Worm (Caenorhabditis elegans) whole organism, L4 larva: ENCODE measurements around the gene F55B11.6.

Experiments used
- D1046.2 ChIP-seq: fragments of 200-800 bp; sonication (Bioruptor generic); IDR thresholded peaks from 2 replicates; pipeline ENCODE4 v1.3.6; 2022; ENCODE audit warnings: missing genetic modification characterization, missing compliant biosample characterization
- F37D6.2 ChIP-seq: sonication (generic microtip); optimal IDR thresholded peaks from 2 replicates; lab custom pipeline; 2016; ENCODE audit warnings: mild to moderate bottlenecking, missing genetic modification characterization, missing compliant biosample characterization
- F44E2.7 ChIP-seq: fragments of 200-800 bp; sonication (Bioruptor generic); IDR thresholded peaks from 2 replicates; pipeline ENCODE4 v2.1.2; 2022; ENCODE audit warnings: missing genetic modification characterization, missing compliant biosample characterization
- R02D3.7 ChIP-seq: fragments of 150-350 bp; sonication (generic microtip); optimal IDR thresholded peaks from 3 replicates; lab custom pipeline; 2014; ENCODE audit warnings: missing biosample characterization, missing genetic modification characterization
- T20F7.1 ChIP-seq: fragments of 200-800 bp; sonication (Bioruptor generic); optimal IDR thresholded peaks from 2 replicates; lab custom pipeline; 2018; ENCODE audit warnings: mild to moderate bottlenecking, missing genetic modification characterization, missing compliant biosample characterization
- ZK337.2 ChIP-seq: fragments of 200-800 bp; sonication (Bioruptor generic); IDR thresholded peaks from 2 replicates; pipeline ENCODE4 v1.3.6; 2022; ENCODE audit warnings: missing genetic modification reagents, missing genetic modification characterization, missing compliant biosample characterization
- ZK546.5 ChIP-seq, 2 experiments: sonication (generic microtip); optimal IDR thresholded peaks; 2 replicates each; lab custom pipeline; 2017; ENCODE audit warnings: missing biosample characterization in 2 of 2, missing genetic modification characterization in 2 of 2
- aly-2 ChIP-seq: sonication (generic microtip); optimal IDR thresholded peaks from 2 replicates; lab custom pipeline; 2018; ENCODE audit warnings: missing biosample characterization, missing genetic modification characterization
- ama-1 ChIP-seq: fragments of 150-350 bp; optimal IDR thresholded peaks from 2 replicates; lab custom pipeline; 2014; ENCODE audit warnings: inconsistent platforms, mixed read lengths
- arid-1 ChIP-seq: fragments of 200-800 bp; sonication (Bioruptor generic); conservative IDR thresholded peaks from 2 replicates; pipeline ENCODE4 v1.3.6; 2022; ENCODE audit warnings: missing genetic modification reagents, missing genetic modification characterization, missing compliant biosample characterization
- attf-4 ChIP-seq: sonication (generic microtip); optimal IDR thresholded peaks from 3 replicates; lab custom pipeline; 2017; ENCODE audit warnings: missing biosample characterization, missing genetic modification characterization
- ceh-28 ChIP-seq: fragments of 150-350 bp; optimal IDR thresholded peaks from 2 replicates; lab custom pipeline; 2014; ENCODE audit warnings: missing biosample characterization, missing genetic modification reagents, missing genetic modification characterization
- ceh-44 ChIP-seq: fragments of 200-800 bp; sonication (Bioruptor generic); IDR thresholded peaks from 2 replicates; pipeline ENCODE4 v1.3.6; 2022; ENCODE audit warnings: missing genetic modification reagents, missing genetic modification characterization, missing compliant biosample characterization
- ces-1 ChIP-seq: fragments of 150-350 bp; sonication (generic microtip); optimal IDR thresholded peaks from 4 replicates; lab custom pipeline; 2014; ENCODE audit warnings: missing biosample characterization, missing genetic modification reagents, missing genetic modification characterization
- cey-2 ChIP-seq: sonication (generic microtip); optimal IDR thresholded peaks from 3 replicates; lab custom pipeline; 2017; ENCODE audit warnings: missing genetic modification characterization, mild to moderate bottlenecking, missing compliant biosample characterization, antibody characterized with exemption, borderline replicate concordance; ENCODE audit not compliant: insufficient read depth
- ctbp-1 ChIP-seq: fragments of 200-800 bp; sonication (Bioruptor generic); IDR thresholded peaks from 2 replicates; pipeline ENCODE4 v1.3.6; 2022; ENCODE audit warnings: missing genetic modification reagents, missing genetic modification characterization, missing compliant biosample characterization
- daf-12 ChIP-seq: fragments of 150-350 bp; optimal IDR thresholded peaks from 2 replicates; lab custom pipeline; 2014; ENCODE audit warnings: missing biosample characterization, missing genetic modification reagents, missing genetic modification characterization
- daf-8 ChIP-seq: fragments of 200-800 bp; sonication (Bioruptor generic); IDR thresholded peaks from 2 replicates; pipeline ENCODE4 v1.3.6; 2022; ENCODE audit warnings: missing genetic modification characterization, missing compliant biosample characterization
- dmd-8 ChIP-seq: fragments of 200-800 bp; sonication (Bioruptor generic); IDR thresholded peaks from 2 replicates; pipeline ENCODE4 v1.3.6; 2022; ENCODE audit warnings: missing genetic modification characterization, missing compliant biosample characterization
- dmd-9 ChIP-seq: fragments of 200-800 bp; sonication (Bioruptor generic); IDR thresholded peaks from 2 replicates; pipeline ENCODE4 v1.3.6; 2022; ENCODE audit warnings: missing genetic modification reagents, missing genetic modification characterization, missing compliant biosample characterization
- duxl-1 ChIP-seq: sonication (generic microtip); optimal IDR thresholded peaks from 2 replicates; lab custom pipeline; 2016; ENCODE audit warnings: mild to moderate bottlenecking, missing genetic modification characterization, moderate library complexity, missing compliant biosample characterization; ENCODE audit not compliant: poor library complexity
- egl-27 ChIP-seq: sonication (generic microtip); optimal IDR thresholded peaks from 3 replicates; lab custom pipeline; 2017; ENCODE audit warnings: missing biosample characterization, missing genetic modification reagents, missing genetic modification characterization
- fkh-10 ChIP-seq: fragments of 150-350 bp; optimal IDR thresholded peaks from 2 replicates; lab custom pipeline; 2014; ENCODE audit warnings: missing biosample characterization, missing genetic modification reagents, missing genetic modification characterization
- fos-1 ChIP-seq: fragments of 150-350 bp; optimal IDR thresholded peaks from 2 replicates; lab custom pipeline; 2014; ENCODE audit warnings: missing biosample characterization, missing genetic modification characterization
- hif-1 ChIP-seq, 2 experiments: sonication (generic microtip); optimal IDR thresholded peaks; 2 replicates each; lab custom pipeline; 2016 to 2017; ENCODE audit warnings: missing compliant biosample characterization in 2 of 2, missing genetic modification characterization in 2 of 2, missing genetic modification reagents in 2 of 2, missing genotype in 2 of 2, mild to moderate bottlenecking in 1 of 2
- jun-1 ChIP-seq: fragments of 150-350 bp; optimal IDR thresholded peaks from 2 replicates; lab custom pipeline; 2014; ENCODE audit warnings: missing biosample characterization, missing genetic modification reagents, missing genetic modification characterization
- lim-7 ChIP-seq: fragments of 200-800 bp; sonication (Bioruptor generic); IDR thresholded peaks from 2 replicates; pipeline ENCODE4 v1.3.6; 2022; ENCODE audit warnings: missing genetic modification characterization, missing compliant biosample characterization
- lin-1 ChIP-seq: fragments of 200-800 bp; sonication (Bioruptor generic); IDR thresholded peaks from 2 replicates; pipeline ENCODE4 v1.3.6; 2022; ENCODE audit warnings: missing genetic modification reagents, missing genetic modification characterization, missing compliant biosample characterization
- lin-29 ChIP-seq: fragments of 200-800 bp; sonication (Bioruptor generic); IDR thresholded peaks from 2 replicates; pipeline ENCODE4 v1.3.6; 2022; ENCODE audit warnings: missing genetic modification reagents, missing genetic modification characterization, missing compliant biosample characterization
- lin-39 ChIP-seq: fragments of 150-350 bp; optimal IDR thresholded peaks from 2 replicates; lab custom pipeline; 2014; ENCODE audit warnings: missing biosample characterization, missing genetic modification reagents, missing genetic modification characterization
- lsy-2 ChIP-seq, 2 experiments: fragments of 150-350 bp in 1 of 2; sonication (generic microtip) in 1 of 2; optimal IDR thresholded peaks; 2 replicates each; lab custom pipeline; 2014 to 2017; ENCODE audit warnings: missing biosample characterization in 2 of 2, missing genetic modification characterization in 2 of 2
- madf-9 ChIP-seq: fragments of 200-800 bp; sonication (Bioruptor generic); conservative IDR thresholded peaks from 2 replicates; pipeline ENCODE4 v1.3.6; 2022; ENCODE audit warnings: missing genetic modification reagents, missing genetic modification characterization, missing compliant biosample characterization
- mes-2 ChIP-seq: sonication (generic microtip); optimal IDR thresholded peaks from 2 replicates; lab custom pipeline; 2016; ENCODE audit warnings: missing genotype, mild to moderate bottlenecking, missing genetic modification characterization, missing compliant biosample characterization; ENCODE audit not compliant: poor library complexity, severe bottlenecking
- nhr-25 ChIP-seq: sonication (generic microtip); optimal IDR thresholded peaks from 2 replicates; lab custom pipeline; 2017; ENCODE audit warnings: missing genetic modification characterization, mild to moderate bottlenecking, missing compliant biosample characterization, antibody characterized with exemption, moderate library complexity, borderline replicate concordance; ENCODE audit not compliant: insufficient read depth
- nhr-48 ChIP-seq: sonication (generic microtip); optimal IDR thresholded peaks from 2 replicates; lab custom pipeline; 2016; ENCODE audit warnings: mild to moderate bottlenecking, missing genetic modification characterization, missing compliant biosample characterization
- pha-4 ChIP-seq, 2 experiments: fragments of 150-350 bp in 1 of 2; fragments of 200-800 bp in 1 of 2; sonication (Bioruptor generic) in 1 of 2; IDR thresholded peaks in 1 of 2; optimal IDR thresholded peaks in 1 of 2; 2 replicates each; pipeline versions ENCODE4 v1.3.6 to Lab custom; 2014 to 2022; ENCODE audit warnings: missing genetic modification characterization in 2 of 2, missing genetic modification reagents in 2 of 2, missing biosample characterization in 1 of 2, missing compliant biosample characterization in 1 of 2
- php-3 ChIP-seq: fragments of 200-800 bp; sonication (Bioruptor generic); IDR thresholded peaks from 2 replicates; pipeline ENCODE4 v1.3.6; 2022; ENCODE audit warnings: missing genetic modification reagents, missing genetic modification characterization, missing compliant biosample characterization
- pqm-1 ChIP-seq: sonication (generic microtip); optimal IDR thresholded peaks from 2 replicates; lab custom pipeline; 2017; ENCODE audit warnings: missing biosample characterization, missing genetic modification characterization
- sdz-12 ChIP-seq: fragments of 200-800 bp; sonication (Bioruptor generic); optimal IDR thresholded peaks from 2 replicates; lab custom pipeline; 2018; ENCODE audit warnings: mild to moderate bottlenecking, missing genetic modification characterization, missing compliant biosample characterization
- set-16 ChIP-seq: fragments of 200-800 bp; sonication (Bioruptor generic); IDR thresholded peaks from 2 replicates; pipeline ENCODE4 v1.3.6; 2022; ENCODE audit warnings: missing genetic modification reagents, missing genetic modification characterization, missing compliant biosample characterization
- skn-1 ChIP-seq: fragments of 150-350 bp; optimal IDR thresholded peaks from 2 replicates; lab custom pipeline; 2014; ENCODE audit warnings: missing biosample characterization, missing genetic modification characterization
- snpc-1.2 ChIP-seq: fragments of 200-800 bp; sonication (Bioruptor generic); IDR thresholded peaks from 2 replicates; pipeline ENCODE4 v1.3.6; 2022; ENCODE audit warnings: missing genetic modification reagents, missing genetic modification characterization, missing compliant biosample characterization
- spr-1 ChIP-seq: sonication (generic microtip); optimal IDR thresholded peaks from 2 replicates; lab custom pipeline; 2016; ENCODE audit warnings: mild to moderate bottlenecking, missing genetic modification characterization, missing compliant biosample characterization
- tra-1 ChIP-seq: fragments of 200-800 bp; sonication (Bioruptor generic); IDR thresholded peaks from 2 replicates; pipeline ENCODE4 v1.3.6; 2022; ENCODE audit warnings: missing genetic modification reagents, missing genetic modification characterization, missing compliant biosample characterization
- unc-39 ChIP-seq: sonication (generic microtip); optimal IDR thresholded peaks from 2 replicates; lab custom pipeline; 2017; ENCODE audit warnings: missing biosample characterization, missing genetic modification characterization
- unc-62 ChIP-seq, 3 experiments: fragments of 150-350 bp in 1 of 3; sonication (generic microtip); optimal IDR thresholded peaks in 2 of 3; peaks in 1 of 3; 1 replicate in 1 of 3; 2 replicates in 2 of 3; lab custom pipeline; 2014 to 2017; ENCODE audit warnings: missing biosample characterization in 3 of 3, missing genetic modification characterization in 3 of 3, missing genetic modification reagents in 3 of 3, missing genotype in 1 of 3
- zag-1 ChIP-seq: fragments of 150-350 bp; optimal IDR thresholded peaks from 2 replicates; lab custom pipeline; 2014; ENCODE audit warnings: missing biosample characterization, missing genetic modification characterization

The F55B11.6 gene

ce11 chrIV:14455116-14455515, 38.1 kb upstream of the F55B11.6 start:
- TF ChIP-seq snpc-1.2 (GFP tag; lab: Robert Waterston, UW): peak; percentile 91
- TF ChIP-seq, all 104 proteins: peak for 1; not testable (repeated sequence) for 103

- TF ChIP-seq ces-1 (GFP tag; lab: Kevin White, UChicago) (no peak), egl-27 (tag; lab: Kevin White, UChicago) (no peak), dmd-9 (GFP tag; lab: Robert Waterston, UW) (no peak), daf-12 (tag; lab: Kevin White, UChicago) (no peak), lsy-2 (tag; optimal IDR thresholded peaks at IDR 0.05; lab: Kevin White, UChicago) (no peak), dmd-8 (GFP tag; lab: Robert Waterston, UW) (no peak), R02D3.7 (no peak), cey-2 (tag; lab: Kevin White, UChicago) (no peak), ctbp-1 (GFP tag; lab: Robert Waterston, UW) (no peak), ZK337.2 (GFP tag; lab: Robert Waterston, UW) (no peak), ama-1 (lab: Kevin White, UChicago) (no peak), ZK546.5 (tag; optimal IDR thresholded peaks at IDR 0.05; lab: Kevin White, UChicago) (no peak), daf-8 (GFP tag; lab: Robert Waterston, UW) (no peak), madf-9 (GFP tag; lab: Robert Waterston, UW) (no peak), F37D6.2 (tag; lab: Kevin White, UChicago) (no peak), sdz-12 (GFP tag; lab: Kevin White, UChicago) (no peak), D1046.2 (GFP tag; lab: Robert Waterston, UW) (no peak), lin-39 (tag; lab: Kevin White, UChicago) (no peak), F44E2.7 (no peak), duxl-1 (tag; lab: Kevin White, UChicago) (no peak), pha-4 (GFP tag; IDR thresholded peaks at IDR 0.05; lab: Robert Waterston, UW) (no peak), pha-4 (tag; optimal IDR thresholded peaks at IDR 0.05; lab: Kevin White, UChicago) (no peak), fos-1 (no peak), set-16 (GFP tag; lab: Robert Waterston, UW) (no peak), lin-1 (GFP tag; lab: Robert Waterston, UW) (no peak), T20F7.1 (GFP tag; lab: Kevin White, UChicago) (no peak), ceh-44 (GFP tag; lab: Robert Waterston, UW) (no peak), arid-1 (no peak), php-3 (GFP tag; lab: Robert Waterston, UW) (peak; percentile 48; the same call in 1 of the 2 replicates), ceh-28 (tag; lab: Kevin White, UChicago) (no peak), lim-7 (GFP tag; lab: Robert Waterston, UW) (no peak), aly-2 (no peak), pqm-1 (tag; lab: Kevin White, UChicago) (no peak), unc-39 (tag; lab: Kevin White, UChicago) (no peak), zag-1 (tag; lab: Kevin White, UChicago) (no peak), nhr-48 (tag; lab: Kevin White, UChicago) (peak; percentile 8), tra-1 (no peak), jun-1 (tag; lab: Kevin White, UChicago) (no peak), skn-1 (tag; lab: Kevin White, UChicago) (no peak), hif-1 (tag; optimal IDR thresholded peaks at IDR 0.05; lab: Kevin White, UChicago) (no peak), fkh-10 (GFP tag; lab: Kevin White, UChicago) (no peak), lin-29 (no peak), nhr-25 (tag; lab: Kevin White, UChicago) (peak; percentile 9), spr-1 (tag; lab: Kevin White, UChicago) (no peak), unc-62 (GFP tag; optimal IDR thresholded peaks at IDR 0.05 in 1 of 2; lab: Kevin White, UChicago) (peak in 1 of 2 experiments; percentile 34), unc-62 (tag; optimal IDR thresholded peaks at IDR 0.05; lab: Kevin White, UChicago) (no peak), attf-4 (no peak), mes-2 (tag; lab: Kevin White, UChicago) (no peak)
Observed at ce11 chrIV:14445191-14445795, 28.3 kb upstream of the F55B11.6 start.
